Fruit fly (Drosophila melanogaster) whole organism, prepupa: ENCODE measurements around the gene CG34135.

Source experiments
- CG11902 ChIP-seq: fragments of 200-800 bp; sonication (Bioruptor generic); optimal IDR thresholded peaks from 3 replicates; lab custom pipeline; 2016; ENCODE audit warnings: missing biosample characterization, missing genetic modification characterization
- CG16779 ChIP-seq: fragments of 200-800 bp; sonication (Bioruptor generic); optimal IDR thresholded peaks from 3 replicates; lab custom pipeline; 2017; ENCODE audit warnings: missing biosample characterization, mild to moderate bottlenecking, missing genetic modification characterization
- CG6792 ChIP-seq: fragments of 200-800 bp; sonication (Bioruptor generic); optimal IDR thresholded peaks from 3 replicates; lab custom pipeline; 2016; ENCODE audit warnings: missing biosample characterization, missing genetic modification characterization
- CG6854 ChIP-seq: fragments of 200-800 bp; sonication (Bioruptor generic); optimal IDR thresholded peaks from 2 replicates; lab custom pipeline; 2017; ENCODE audit warnings: missing biosample characterization, mild to moderate bottlenecking, missing genetic modification characterization
- CG8632 ChIP-seq: fragments of 200-800 bp; sonication (Bioruptor generic); optimal IDR thresholded peaks from 3 replicates; lab custom pipeline; 2016; ENCODE audit warnings: missing biosample characterization, missing genetic modification characterization
- Ets21C ChIP-seq: fragments of 200-800 bp; sonication (Bioruptor generic); optimal IDR thresholded peaks from 3 replicates; lab custom pipeline; 2016; ENCODE audit warnings: missing biosample characterization, missing genetic modification characterization
- Hr39 ChIP-seq: fragments of 200-800 bp; sonication (Bioruptor generic); optimal IDR thresholded peaks from 2 replicates; lab custom pipeline; 2016; ENCODE audit warnings: missing biosample characterization, missing genetic modification characterization
- Lpt ChIP-seq: fragments of 200-800 bp; sonication (Bioruptor generic); optimal IDR thresholded peaks from 3 replicates; lab custom pipeline; 2016; ENCODE audit warnings: missing biosample characterization, missing genetic modification characterization
- salr ChIP-seq, 2 experiments: fragments of 200-800 bp; sonication (Bioruptor generic); optimal IDR thresholded peaks; 3 replicates each; lab custom pipeline; 2016 to 2018; ENCODE audit warnings: missing biosample characterization in 2 of 2, missing genetic modification characterization in 2 of 2, mild to moderate bottlenecking in 1 of 2

- no peak for TF ChIP-seq Ets21C (GFP tag; lab: Kevin White, UChicago)
- no peak for TF ChIP-seq CG8632 (GFP tag; lab: Kevin White, UChicago)
- no peak for TF ChIP-seq CG6792 (GFP tag; lab: Kevin White, UChicago)
- no peak for TF ChIP-seq CG6854 (GFP tag; lab: Kevin White, UChicago)
- TF ChIP-seq Hr39 (GFP tag; lab: Kevin White, UChicago), result no peak
- TF ChIP-seq CG16779 (tag; lab: Kevin White, UChicago), result no peak
- no peak for TF ChIP-seq Lpt (GFP tag; lab: Kevin White, UChicago)
- TF ChIP-seq CG11902, result no peak
- no peak for TF ChIP-seq salr (GFP tag; optimal IDR thresholded peaks at IDR 0.05; lab: Kevin White, UChicago)
These were observed 39.1 kb upstream of the CG34135 start for dm6 chr3R:8807048-8807447.
